Worm (Caenorhabditis elegans) whole organism, L4 larva: ENCODE results near the gene sec-23.
A peak's percentile ranks its signal among the peaks of the same experiment; 100 is the strongest.

Experiments used
- F10B5.3 ChIP-seq: sonication (generic microtip); optimal IDR thresholded peaks from 2 replicates; lab custom pipeline; 2016; ENCODE audit warnings: mild to moderate bottlenecking, missing genetic modification characterization, missing compliant biosample characterization
- T20F7.1 ChIP-seq: fragments of 200-800 bp; sonication (Bioruptor generic); optimal IDR thresholded peaks from 2 replicates; lab custom pipeline; 2018; ENCODE audit warnings: mild to moderate bottlenecking, missing genetic modification characterization, missing compliant biosample characterization
- T26A8.4 ChIP-seq: fragments of 200-800 bp; sonication (Bioruptor generic); IDR thresholded peaks from 2 replicates; pipeline ENCODE4 v1.3.6; 2022; ENCODE audit warnings: missing genetic modification characterization, missing compliant biosample characterization
- Y48G9A.11 ChIP-seq: fragments of 200-800 bp; sonication (Bioruptor generic); IDR thresholded peaks from 2 replicates; pipeline ENCODE4 v1.3.6; 2022; ENCODE audit warnings: missing genetic modification reagents, missing genetic modification characterization, missing compliant biosample characterization
- Y5F2A.4 ChIP-seq: fragments of 200-800 bp; sonication (Bioruptor generic); optimal IDR thresholded peaks from 2 replicates; lab custom pipeline; 2018; ENCODE audit warnings: mild to moderate bottlenecking, missing genetic modification characterization, missing compliant biosample characterization
- ZK546.5 ChIP-seq, 2 experiments: sonication (generic microtip); optimal IDR thresholded peaks; 2 replicates each; lab custom pipeline; 2017; ENCODE audit warnings: missing biosample characterization in 2 of 2, missing genetic modification characterization in 2 of 2
- aly-2 ChIP-seq: sonication (generic microtip); optimal IDR thresholded peaks from 2 replicates; lab custom pipeline; 2018; ENCODE audit warnings: missing biosample characterization, missing genetic modification characterization
- ceh-44 ChIP-seq: fragments of 200-800 bp; sonication (Bioruptor generic); IDR thresholded peaks from 2 replicates; pipeline ENCODE4 v1.3.6; 2022; ENCODE audit warnings: missing genetic modification reagents, missing genetic modification characterization, missing compliant biosample characterization
- ceh-62 ChIP-seq: sonication (generic microtip); optimal IDR thresholded peaks from 2 replicates; lab custom pipeline; 2017; ENCODE audit warnings: missing biosample characterization, missing genetic modification characterization
- ces-1 ChIP-seq: fragments of 150-350 bp; sonication (generic microtip); optimal IDR thresholded peaks from 4 replicates; lab custom pipeline; 2014; ENCODE audit warnings: missing biosample characterization, missing genetic modification reagents, missing genetic modification characterization
- daf-16 ChIP-seq, 3 experiments: sonication (generic microtip); optimal IDR thresholded peaks; 2 replicates each; lab custom pipeline; 2016 to 2017; ENCODE audit warnings: missing genetic modification characterization in 3 of 3, missing genetic modification reagents in 3 of 3, mild to moderate bottlenecking in 2 of 3, missing compliant biosample characterization in 2 of 3, missing biosample characterization in 1 of 3, moderate library complexity in 1 of 3
- dmd-6 ChIP-seq: fragments of 200-800 bp; sonication (Bioruptor generic); IDR thresholded peaks from 2 replicates; pipeline ENCODE4 v1.3.6; 2022; ENCODE audit warnings: missing genetic modification reagents, missing genetic modification characterization, missing compliant biosample characterization
- dmd-8 ChIP-seq: fragments of 200-800 bp; sonication (Bioruptor generic); IDR thresholded peaks from 2 replicates; pipeline ENCODE4 v1.3.6; 2022; ENCODE audit warnings: missing genetic modification characterization, missing compliant biosample characterization
- dpl-1 ChIP-seq: fragments of 150-350 bp; optimal IDR thresholded peaks from 2 replicates; lab custom pipeline; 2014; ENCODE audit warnings: missing biosample characterization, missing genetic modification reagents, missing genetic modification characterization
- dve-1 ChIP-seq: sonication (generic microtip); optimal IDR thresholded peaks from 2 replicates; lab custom pipeline; 2017; ENCODE audit warnings: antibody characterized with exemption, mild to moderate bottlenecking, missing genetic modification characterization, missing compliant biosample characterization; ENCODE audit not compliant: insufficient read depth
- egl-43 ChIP-seq: fragments of 200-800 bp; sonication (Bioruptor generic); IDR thresholded peaks from 2 replicates; pipeline ENCODE4 v1.3.6; 2022; ENCODE audit warnings: missing genetic modification reagents, missing genetic modification characterization, missing compliant biosample characterization
- fos-1 ChIP-seq: fragments of 150-350 bp; optimal IDR thresholded peaks from 2 replicates; lab custom pipeline; 2014; ENCODE audit warnings: missing biosample characterization, missing genetic modification characterization
- gei-8 ChIP-seq: fragments of 200-800 bp; sonication (Bioruptor generic); optimal IDR thresholded peaks from 2 replicates; lab custom pipeline; 2018; ENCODE audit warnings: mild to moderate bottlenecking, missing genetic modification characterization, missing compliant biosample characterization
- hlh-11 ChIP-seq: fragments of 200-800 bp; sonication (Bioruptor generic); optimal IDR thresholded peaks from 2 replicates; lab custom pipeline; 2018; ENCODE audit warnings: mild to moderate bottlenecking, missing genetic modification characterization, missing compliant biosample characterization
- hmg-1.1 ChIP-seq: fragments of 200-800 bp; sonication (Bioruptor generic); IDR thresholded peaks from 2 replicates; pipeline ENCODE4 v1.3.6; 2022; ENCODE audit warnings: missing genetic modification reagents, missing genetic modification characterization, missing compliant biosample characterization
- lim-7 ChIP-seq: fragments of 200-800 bp; sonication (Bioruptor generic); IDR thresholded peaks from 2 replicates; pipeline ENCODE4 v1.3.6; 2022; ENCODE audit warnings: missing genetic modification characterization, missing compliant biosample characterization
- lin-1 ChIP-seq: fragments of 200-800 bp; sonication (Bioruptor generic); IDR thresholded peaks from 2 replicates; pipeline ENCODE4 v1.3.6; 2022; ENCODE audit warnings: missing genetic modification reagents, missing genetic modification characterization, missing compliant biosample characterization
- lin-29 ChIP-seq: fragments of 200-800 bp; sonication (Bioruptor generic); IDR thresholded peaks from 2 replicates; pipeline ENCODE4 v1.3.6; 2022; ENCODE audit warnings: missing genetic modification reagents, missing genetic modification characterization, missing compliant biosample characterization
- lin-38 ChIP-seq: fragments of 200-800 bp; sonication (Bioruptor generic); IDR thresholded peaks from 2 replicates; pipeline ENCODE4 v1.3.6; 2022; ENCODE audit warnings: missing genetic modification reagents, missing genetic modification characterization, missing compliant biosample characterization
- lsy-2 ChIP-seq, 2 experiments: fragments of 150-350 bp in 1 of 2; sonication (generic microtip) in 1 of 2; optimal IDR thresholded peaks; 2 replicates each; lab custom pipeline; 2014 to 2017; ENCODE audit warnings: missing biosample characterization in 2 of 2, missing genetic modification characterization in 2 of 2
- mdl-1 ChIP-seq, 2 experiments: fragments of 150-350 bp in 1 of 2; sonication (generic microtip) in 1 of 2; optimal IDR thresholded peaks; 2 replicates each; lab custom pipeline; 2014 to 2017; ENCODE audit warnings: missing biosample characterization in 2 of 2, missing genetic modification characterization in 2 of 2
- mdt-29 ChIP-seq: fragments of 200-800 bp; sonication (Bioruptor generic); IDR thresholded peaks from 2 replicates; pipeline ENCODE4 v1.3.6; 2022; ENCODE audit warnings: missing genetic modification reagents, missing genetic modification characterization, missing compliant biosample characterization
- mxl-2 ChIP-seq: fragments of 200-800 bp; sonication (Bioruptor generic); conservative IDR thresholded peaks from 2 replicates; pipeline ENCODE4 v1.3.6; 2022; ENCODE audit warnings: missing genetic modification reagents, missing genetic modification characterization, missing compliant biosample characterization
- nhr-25 ChIP-seq: sonication (generic microtip); optimal IDR thresholded peaks from 2 replicates; lab custom pipeline; 2017; ENCODE audit warnings: missing genetic modification characterization, mild to moderate bottlenecking, missing compliant biosample characterization, antibody characterized with exemption, moderate library complexity, borderline replicate concordance; ENCODE audit not compliant: insufficient read depth
- nhr-28 ChIP-seq: fragments of 150-350 bp; optimal IDR thresholded peaks from 2 replicates; lab custom pipeline; 2014; ENCODE audit warnings: missing biosample characterization, missing genetic modification characterization
- nhr-76 ChIP-seq: fragments of 150-350 bp; optimal IDR thresholded peaks from 2 replicates; lab custom pipeline; 2014; ENCODE audit warnings: missing biosample characterization, missing genetic modification characterization
- nhr-77 ChIP-seq: fragments of 150-350 bp; optimal IDR thresholded peaks from 2 replicates; lab custom pipeline; 2014; ENCODE audit warnings: missing biosample characterization, missing genetic modification characterization
- php-3 ChIP-seq: fragments of 200-800 bp; sonication (Bioruptor generic); IDR thresholded peaks from 2 replicates; pipeline ENCODE4 v1.3.6; 2022; ENCODE audit warnings: missing genetic modification reagents, missing genetic modification characterization, missing compliant biosample characterization
- pqm-1 ChIP-seq: sonication (generic microtip); optimal IDR thresholded peaks from 2 replicates; lab custom pipeline; 2017; ENCODE audit warnings: missing biosample characterization, missing genetic modification characterization
- saeg-2 ChIP-seq: fragments of 200-800 bp; sonication (Bioruptor generic); IDR thresholded peaks from 2 replicates; pipeline ENCODE4 v1.3.6; 2022; ENCODE audit warnings: missing genetic modification reagents, missing genetic modification characterization, missing compliant biosample characterization
- sdz-12 ChIP-seq: fragments of 200-800 bp; sonication (Bioruptor generic); optimal IDR thresholded peaks from 2 replicates; lab custom pipeline; 2018; ENCODE audit warnings: mild to moderate bottlenecking, missing genetic modification characterization, missing compliant biosample characterization
- unc-130 ChIP-seq: sonication (generic microtip); optimal IDR thresholded peaks from 2 replicates; lab custom pipeline; 2016; ENCODE audit warnings: missing genetic modification reagents, missing genetic modification characterization, missing compliant biosample characterization
- unc-62 ChIP-seq, 3 experiments: fragments of 150-350 bp in 1 of 3; sonication (generic microtip); optimal IDR thresholded peaks in 2 of 3; peaks in 1 of 3; 1 replicate in 1 of 3; 2 replicates in 2 of 3; lab custom pipeline; 2014 to 2017; ENCODE audit warnings: missing biosample characterization in 3 of 3, missing genetic modification characterization in 3 of 3, missing genetic modification reagents in 3 of 3, missing genotype in 1 of 3
- zip-2 ChIP-seq: fragments of 150-350 bp; optimal IDR thresholded peaks from 2 replicates; lab custom pipeline; 2014; ENCODE audit warnings: missing biosample characterization, missing genetic modification characterization

sec-23 gene

DNA sequence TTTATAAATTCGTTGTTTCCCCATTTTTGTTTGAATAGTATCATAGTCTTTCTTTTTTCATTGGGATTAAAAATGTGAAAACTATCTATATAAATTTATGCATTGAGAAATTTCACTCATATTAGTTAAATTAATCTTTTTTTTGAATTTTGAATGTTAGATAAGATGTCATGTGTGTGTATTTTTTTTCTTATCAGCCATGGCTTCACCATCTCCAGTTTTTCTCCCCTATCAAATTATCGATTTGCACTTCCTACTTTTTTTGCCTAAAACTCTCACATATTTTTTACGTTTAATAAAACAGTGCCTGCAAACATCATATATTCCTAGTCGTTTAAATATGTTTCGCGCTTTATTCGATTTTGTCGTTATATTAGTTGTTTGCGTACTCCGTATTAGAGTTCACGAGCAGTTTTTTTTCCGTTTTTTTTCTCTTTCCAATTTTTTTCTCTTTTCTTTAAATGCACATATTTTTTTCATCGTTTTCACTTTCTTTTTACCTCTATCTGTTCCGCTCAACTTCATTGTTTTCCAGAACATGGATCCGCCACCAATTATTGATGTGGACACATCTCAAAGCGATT is 56.7 kb downstream of the sec-23 start, which contains the start of gene Y113G7A.13:
Gene Y113G7A.13 (plus strand): TSS at position 534 of the 584 bp plus-strand sequence.
- TF ChIP-seq lin-29 (GFP tag; lab: Robert Waterston, UW) (no peak), mdl-1 (tag; optimal IDR thresholded peaks at IDR 0.05; lab: Kevin White, UChicago) (peak in 1 of 2 experiments; percentile 5), pqm-1 (tag; lab: Kevin White, UChicago) (peak; percentile 98), zip-2 (tag; lab: Kevin White, UChicago) (no peak), mdt-29 (no peak), mxl-2 (GFP tag; lab: Robert Waterston, UW) (no peak), dmd-8 (no peak), sdz-12 (no peak), ceh-44 (GFP tag; lab: Robert Waterston, UW) (no peak), ces-1 (GFP tag; lab: Kevin White, UChicago) (no peak), T26A8.4 (GFP tag; lab: Robert Waterston, UW) (no peak), lin-1 (GFP tag; lab: Robert Waterston, UW) (peak; percentile 55; the same call in 1 of the 2 replicates), dpl-1 (GFP tag; lab: Kevin White, UChicago) (no peak), saeg-2 (GFP tag; lab: Robert Waterston, UW) (no peak), daf-16 (GFP tag; optimal IDR thresholded peaks at IDR 0.05; lab: Kevin White, UChicago) (no peak), daf-16 (tag; optimal IDR thresholded peaks at IDR 0.05; lab: Kevin White, UChicago) (peak; percentile 72), aly-2 (tag; lab: Kevin White, UChicago) (no peak), hlh-11 (tag; lab: Kevin White, UChicago) (peak; percentile 54), F10B5.3 (tag; lab: Kevin White, UChicago) (no peak), nhr-28 (tag; lab: Kevin White, UChicago) (peak; percentile 66), gei-8 (GFP tag; lab: Kevin White, UChicago) (no peak), lim-7 (GFP tag; lab: Robert Waterston, UW) (no peak), Y5F2A.4 (no peak), dmd-6 (GFP tag; lab: Robert Waterston, UW) (peak; percentile 58), nhr-77 (peak; percentile 77), Y48G9A.11 (GFP tag; lab: Robert Waterston, UW) (no peak), dve-1 (tag; lab: Kevin White, UChicago) (peak; percentile 80), T20F7.1 (GFP tag; lab: Kevin White, UChicago) (peak; percentile 27), ceh-62 (tag; lab: Kevin White, UChicago) (no peak), hmg-1.1 (GFP tag; lab: Robert Waterston, UW) (no peak), unc-62 (GFP tag; optimal IDR thresholded peaks at IDR 0.05 in 1 of 2; lab: Kevin White, UChicago) (no peak), unc-62 (tag; optimal IDR thresholded peaks at IDR 0.05; lab: Kevin White, UChicago) (no peak), lsy-2 (tag; optimal IDR thresholded peaks at IDR 0.05; lab: Kevin White, UChicago) (no peak)

DNA sequence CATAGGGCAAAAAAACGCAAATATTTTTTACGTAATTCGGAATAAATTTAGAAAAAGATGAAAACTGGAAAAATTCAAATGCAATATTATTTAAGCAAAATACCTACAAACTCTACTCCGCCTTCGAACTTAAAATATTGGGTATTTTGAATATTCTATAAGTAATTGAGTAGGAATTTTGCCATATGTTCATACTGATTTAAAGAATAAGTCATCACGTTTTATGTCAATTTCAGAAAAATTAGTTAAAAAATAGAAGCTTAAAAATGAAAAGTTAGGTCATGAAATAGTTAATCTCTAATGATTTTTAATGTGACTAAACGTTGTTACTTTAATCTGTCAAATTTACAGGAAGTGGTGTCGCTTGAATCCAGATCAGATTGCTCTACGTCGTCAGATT is 60.4 kb downstream of the sec-23 start, which contains the start of gene F19B2.7:
Gene F19B2.7 (plus strand): TSS at position 301 of the 400 bp plus-strand sequence.
- TF ChIP-seq egl-43 (GFP tag; lab: Robert Waterston, UW) (no peak), ceh-44 (GFP tag; lab: Robert Waterston, UW) (no peak), ZK546.5 (tag; optimal IDR thresholded peaks at IDR 0.05; lab: Kevin White, UChicago) (no peak), nhr-25 (tag; lab: Kevin White, UChicago) (no peak), lim-7 (GFP tag; lab: Robert Waterston, UW) (no peak), nhr-77 (no peak), lin-38 (GFP tag; lab: Robert Waterston, UW) (no peak), dpl-1 (GFP tag; lab: Kevin White, UChicago) (no peak), nhr-28 (tag; lab: Kevin White, UChicago) (no peak), fos-1 (tag; lab: Kevin White, UChicago) (no peak), unc-130 (no peak), php-3 (no peak), sdz-12 (no peak), mdl-1 (tag; optimal IDR thresholded peaks at IDR 0.05; lab: Kevin White, UChicago) (no peak), dve-1 (tag; lab: Kevin White, UChicago) (no peak), nhr-76 (no peak)
- TF ChIP-seq, all 104 proteins: peak for 0
